Fruit fly (Drosophila melanogaster) whole organism, adult: ENCODE results near the gene CG15864.

Experiments used
- CG12768 ChIP-seq: fragments of 200-800 bp; sonication (Bioruptor generic); optimal IDR thresholded peaks from 2 replicates; lab custom pipeline; 2017; ENCODE audit warnings: missing biosample characterization, missing genetic modification characterization, mild to moderate bottlenecking, moderate library complexity, missing genetic modification reagents
- CG1620 ChIP-seq: fragments of 200-800 bp; sonication (Bioruptor generic); optimal IDR thresholded peaks from 2 replicates; lab custom pipeline; 2016; ENCODE audit warnings: missing biosample characterization, missing genetic modification characterization
- Mnt ChIP-seq: fragments of 200-800 bp; sonication (Bioruptor generic); optimal IDR thresholded peaks from 2 replicates; lab custom pipeline; 2016; ENCODE audit warnings: missing biosample characterization, mild to moderate bottlenecking, missing genetic modification characterization
- kay ChIP-seq: fragments of 200-800 bp; sonication (Bioruptor generic); peaks from one replicate; lab custom pipeline; 2016; ENCODE audit warnings: missing biosample characterization, missing genetic modification characterization, borderline replicate concordance

DNA sequence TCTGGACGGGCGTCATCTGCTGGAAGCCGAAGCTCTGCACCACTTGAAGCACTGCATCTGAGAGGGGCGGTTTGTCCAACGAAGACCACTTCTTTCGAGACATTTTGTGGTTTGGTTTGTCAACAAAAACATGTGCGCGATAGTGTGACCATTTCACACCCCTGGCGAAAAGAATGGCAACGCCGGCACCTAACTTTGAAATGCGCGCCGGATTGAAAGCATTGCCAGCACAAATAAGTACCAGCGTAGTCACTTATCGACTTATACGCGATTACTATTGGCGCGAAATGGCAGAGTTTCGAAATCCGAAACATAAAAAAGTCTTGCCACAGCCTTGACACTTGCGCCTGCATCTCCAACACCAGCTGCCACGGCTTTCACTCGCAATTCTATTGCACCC lies 21.5 kb downstream of the CG15864 start, which contains the start of gene CG9630:
- no peak for TF ChIP-seq CG1620 (GFP tag; lab: Kevin White, UChicago)
- TF ChIP-seq kay (GFP tag; lab: Kevin White, UChicago) = no peak
- no peak for TF ChIP-seq CG12768 (GFP tag; lab: Kevin White, UChicago)
- TF ChIP-seq Mnt (GFP tag; lab: Kevin White, UChicago) = peak; percentile 100
